Fruit fly (Drosophila melanogaster) S2 (cell line): ENCODE data around the gene CG34124.

Experiments used
- CG8478 ChIP-seq: fragments of >200 bp; optimal IDR thresholded peaks from 2 replicates; lab custom pipeline; 2018
- CTCF ChIP-seq, 2 experiments: fragments of >200 bp; optimal IDR thresholded peaks; 2 replicates each; lab custom pipeline; 2018

DNA sequence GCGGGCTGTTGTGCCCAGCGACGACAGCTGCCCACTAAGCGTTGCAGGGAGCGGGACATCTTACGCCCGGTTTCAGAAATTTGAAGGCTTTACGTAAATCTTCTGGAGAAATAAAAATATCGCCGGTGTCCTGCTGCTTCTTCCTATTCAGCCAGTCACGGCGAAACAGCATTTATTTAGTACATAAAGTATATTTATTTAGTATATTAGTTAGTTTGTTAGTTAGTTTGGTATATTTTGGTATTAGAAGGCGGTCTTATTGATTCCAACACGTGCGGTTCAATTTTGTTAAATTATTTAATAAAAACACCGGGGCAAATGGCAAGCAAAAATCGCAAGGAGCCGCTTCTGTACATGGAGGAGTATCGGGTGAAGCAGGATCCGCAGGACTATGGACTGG, 10.6 kb downstream of the CG34124 start, which contains the start of the genes Scox and Polr1C:
- TF ChIP-seq CTCF (optimal IDR thresholded peaks at IDR 0.05; lab: Kevin White, UChicago) (no peak), CG8478 (lab: Kevin White, UChicago) (no peak)
